1 fruit fly cellular context compared by ENCODE assay signal in the genomic region with DNA sequence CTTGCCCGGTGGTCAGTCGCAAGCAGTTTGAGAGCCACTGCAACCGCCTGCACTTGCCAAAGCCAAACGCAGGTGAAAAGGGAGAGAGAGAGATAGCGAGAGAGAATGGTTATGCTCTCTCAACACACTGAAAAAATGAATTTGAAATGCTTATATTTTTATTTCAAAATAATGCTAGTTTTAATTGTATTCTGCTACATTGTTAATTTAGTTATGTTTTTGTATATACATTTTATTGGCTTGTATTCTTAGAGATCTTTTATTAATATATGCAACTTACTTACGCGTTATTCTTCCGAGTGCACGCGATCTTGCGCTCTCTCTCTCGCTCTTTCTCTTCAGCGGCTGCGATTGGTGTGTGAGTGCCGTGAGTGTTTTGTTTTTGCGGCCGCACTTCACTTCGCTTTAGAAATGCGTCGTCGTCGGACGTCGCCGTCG.
TF ChIP-seq lines count a peak whose summit lies in the region.

No protein-coding gene starts in this region.

TF ChIP-seq in whole organism, embryonic, 481 proteins besides CTCF, POLR2A, EP300 and RAD21 (continued from another document and continues in another):
- TF ChIP-seq lov (optimal IDR thresholded peaks at IDR 0.05; lab: Kevin White, UChicago) (no peak), lov (GFP tag; IDR thresholded peaks at IDR 0.05; lab: Robert Waterston, UW) (peak; percentile 98), CG9437 (GFP tag; optimal IDR thresholded peaks at IDR 0.05; lab: Kevin White, UChicago) (no peak), Gug (GFP tag; IDR thresholded peaks at IDR 0.05; lab: Robert Waterston, UW) (peak; percentile 92), scrt (GFP tag; optimal IDR thresholded peaks at IDR 0.05; lab: Kevin White, UChicago) (peak; percentile 93), ham (GFP tag; IDR thresholded peaks at IDR 0.05; lab: Robert Waterston, UW) (no peak), CG16815 (GFP tag; optimal IDR thresholded peaks at IDR 0.05; lab: Kevin White, UChicago) (no peak), Tbp (GFP tag; optimal IDR thresholded peaks at IDR 0.05; lab: Kevin White, UChicago) (no peak), crol (GFP tag; IDR thresholded peaks at IDR 0.05; lab: Robert Waterston, UW) (peak; percentile 87), HLHmδ (GFP tag; optimal IDR thresholded peaks at IDR 0.05; lab: Kevin White, UChicago) (no peak), gce (GFP tag; IDR thresholded peaks at IDR 0.05; lab: Robert Waterston, UW) (peak; percentile 99), Deaf1 (tag; optimal IDR thresholded peaks at IDR 0.05; lab: Kevin White, UChicago) (peak; percentile 86), CG17802 (tag; optimal IDR thresholded peaks at IDR 0.05; lab: Kevin White, UChicago) (peak; percentile 81), GATAe (GFP tag; conservative IDR thresholded peaks at IDR 0.05; lab: Robert Waterston, UW) (peak; percentile 96), HmgD (GFP tag; optimal IDR thresholded peaks at IDR 0.05; lab: Kevin White, UChicago) (no peak), CG8388 (GFP tag; optimal IDR thresholded peaks at IDR 0.05; lab: Kevin White, UChicago) (no peak), esg (GFP tag; conservative IDR thresholded peaks at IDR 0.05; lab: Robert Waterston, UW) (peak; percentile 83), CG32767 (GFP tag; IDR thresholded peaks at IDR 0.05; lab: Robert Waterston, UW) (peak; percentile 89), CG11695 (GFP tag; IDR thresholded peaks at IDR 0.05; lab: Robert Waterston, UW) (peak; percentile 99), Max (GFP tag; optimal IDR thresholded peaks at IDR 0.05; lab: Kevin White, UChicago) (peak; percentile 97), CG11247 (GFP tag; IDR thresholded peaks at IDR 0.05; lab: Robert Waterston, UW) (peak; percentile 98), B-H1 (GFP tag; IDR thresholded peaks at IDR 0.05; lab: Robert Waterston, UW) (peak; percentile 98), ken (GFP tag; IDR thresholded peaks at IDR 0.05; lab: Robert Waterston, UW) (peak; percentile 74; the same call in 2 of the 3 replicates), CG4617 (GFP tag; optimal IDR thresholded peaks at IDR 0.05; lab: Kevin White, UChicago; ENCODE audit: borderline replicate concordance) (peak; percentile 79), CG8359 (GFP tag; optimal IDR thresholded peaks at IDR 0.05; lab: Kevin White, UChicago; ENCODE audit: borderline replicate concordance) (peak; percentile 93), CG4360 (GFP tag; IDR thresholded peaks at IDR 0.05; lab: Robert Waterston, UW) (peak; percentile 88), CG9215 (GFP tag; IDR thresholded peaks at IDR 0.05; lab: Robert Waterston, UW) (peak; percentile 97), Gsc (GFP tag; IDR thresholded peaks at IDR 0.05; lab: Robert Waterston, UW) (peak; percentile 92), zfh1 (GFP tag; IDR thresholded peaks at IDR 0.05; lab: Robert Waterston, UW) (peak; percentile 99), Atf3 (GFP tag; optimal IDR thresholded peaks at IDR 0.05; lab: Kevin White, UChicago) (no peak), ewg (GFP tag; optimal IDR thresholded peaks at IDR 0.05; lab: Kevin White, UChicago) (no peak), CG14014 (GFP tag; IDR thresholded peaks at IDR 0.05; lab: Robert Waterston, UW) (no peak), Abd-B (GFP tag; optimal IDR thresholded peaks at IDR 0.05; lab: Kevin White, UChicago) (no peak), CG10366 (GFP tag; IDR thresholded peaks at IDR 0.05; lab: Robert Waterston, UW) (peak; percentile 98), bbx (GFP tag; IDR thresholded peaks at IDR 0.05; lab: Robert Waterston, UW; ENCODE audit: partially characterized antibody) (no peak), CG2889 (GFP tag; IDR thresholded peaks at IDR 0.05; lab: Robert Waterston, UW) (no peak), CG10321 (GFP tag; IDR thresholded peaks at IDR 0.05; lab: Robert Waterston, UW) (peak; percentile 66; the same call in 1 of the 2 replicates), CG14710 (tag; optimal IDR thresholded peaks at IDR 0.05; lab: Kevin White, UChicago) (peak; percentile 98), row (GFP tag; IDR thresholded peaks at IDR 0.05; lab: Robert Waterston, UW) (no peak), CG14965 (GFP tag; optimal IDR thresholded peaks at IDR 0.05; lab: Kevin White, UChicago; ENCODE audit: borderline replicate concordance) (peak; percentile 49), gfzf (GFP tag; optimal IDR thresholded peaks at IDR 0.05; lab: Kevin White, UChicago) (peak; percentile 2), grau (tag; optimal IDR thresholded peaks at IDR 0.05; lab: Kevin White, UChicago) (no peak), br (optimal IDR thresholded peaks at IDR 0.05; lab: Kevin White, UChicago) (no peak), fru (optimal IDR thresholded peaks at IDR 0.05; lab: Kevin White, UChicago) (no peak), CG1024 (GFP tag; IDR thresholded peaks at IDR 0.05; lab: Robert Waterston, UW) (peak; percentile 96), CG10431 (GFP tag; optimal IDR thresholded peaks at IDR 0.05; lab: Kevin White, UChicago) (no peak), NK7.1 (GFP tag; optimal IDR thresholded peaks at IDR 0.05; lab: Kevin White, UChicago) (peak; percentile 96), CG12769 (tag; optimal IDR thresholded peaks at IDR 0.05; lab: Kevin White, UChicago) (no peak), pros (GFP tag; optimal IDR thresholded peaks at IDR 0.05; lab: Kevin White, UChicago) (peak; percentile 78), Rfx (GFP tag; IDR thresholded peaks at IDR 0.05; lab: Robert Waterston, UW) (peak; percentile 98), Mad (GFP tag; optimal IDR thresholded peaks at IDR 0.05; lab: Kevin White, UChicago) (no peak), kay (GFP tag; optimal IDR thresholded peaks at IDR 0.05; lab: Kevin White, UChicago) (peak; percentile 97), CG17359 (tag; optimal IDR thresholded peaks at IDR 0.05; lab: Kevin White, UChicago) (peak; percentile 98), ro (GFP tag; IDR thresholded peaks at IDR 0.05; lab: Robert Waterston, UW) (peak; percentile 98), Nf-YA (GFP tag; IDR thresholded peaks at IDR 0.05; lab: Robert Waterston, UW) (peak; percentile 98), Nf-YC (tag; optimal IDR thresholded peaks at IDR 0.05; lab: Kevin White, UChicago) (peak; percentile 93), gsb-n (tag; optimal IDR thresholded peaks at IDR 0.05; lab: Kevin White, UChicago) (no peak), gro (GFP tag; optimal IDR thresholded peaks at IDR 0.05; lab: Kevin White, UChicago) (peak; percentile 95), Mrtf (GFP tag; IDR thresholded peaks at IDR 0.05; lab: Robert Waterston, UW) (peak; percentile 98), HmgZ (tag; optimal IDR thresholded peaks at IDR 0.05; lab: Kevin White, UChicago) (no peak), CG34422 (GFP tag; IDR thresholded peaks at IDR 0.05; lab: Robert Waterston, UW) (peak; percentile 99), zen2 (GFP tag; IDR thresholded peaks at IDR 0.05; lab: Robert Waterston, UW; ENCODE audit: partially characterized antibody) (no peak), ftz-f1 (GFP tag; optimal IDR thresholded peaks at IDR 0.05; lab: Kevin White, UChicago) (peak; percentile 74), Doc2 (GFP tag; IDR thresholded peaks at IDR 0.05; lab: Robert Waterston, UW) (peak; percentile 92), nmo (GFP tag; optimal IDR thresholded peaks at IDR 0.05; lab: Kevin White, UChicago) (peak; percentile 99), CG13894 (tag; optimal IDR thresholded peaks at IDR 0.05; lab: Kevin White, UChicago) (peak; percentile 85), ara (GFP tag; IDR thresholded peaks at IDR 0.05; lab: Robert Waterston, UW) (peak; percentile 99), CG2120 (GFP tag; optimal IDR thresholded peaks at IDR 0.05; lab: Kevin White, UChicago) (no peak), CG32532 (GFP tag; IDR thresholded peaks at IDR 0.05; lab: Robert Waterston, UW) (peak; percentile 98), twi (tag; optimal IDR thresholded peaks at IDR 0.05; lab: Kevin White, UChicago) (peak; percentile 22), Hr3 (GFP tag; optimal IDR thresholded peaks at IDR 0.05; lab: Kevin White, UChicago) (peak; percentile 97), CG17612 (GFP tag; IDR thresholded peaks at IDR 0.05; lab: Robert Waterston, UW) (peak; percentile 97), CG12155 (GFP tag; optimal IDR thresholded peaks at IDR 0.05; lab: Kevin White, UChicago) (peak; percentile 77), CG13123 (GFP tag; optimal IDR thresholded peaks at IDR 0.05; lab: Kevin White, UChicago) (no peak), mld (GFP tag; IDR thresholded peaks at IDR 0.05; lab: Robert Waterston, UW; ENCODE audit: partially characterized antibody) (no peak), CG17829 (tag; optimal IDR thresholded peaks at IDR 0.05; lab: Kevin White, UChicago) (peak; percentile 99), sima (GFP tag; optimal IDR thresholded peaks at IDR 0.05; lab: Kevin White, UChicago) (peak; percentile 87), psq (GFP tag; optimal IDR thresholded peaks at IDR 0.05; lab: Kevin White, UChicago) (no peak), rib (GFP tag; IDR thresholded peaks at IDR 0.05; lab: Robert Waterston, UW) (peak; percentile 96), run (tag; optimal IDR thresholded peaks at IDR 0.05; lab: Kevin White, UChicago) (peak; percentile 97), CG5953 (GFP tag; IDR thresholded peaks at IDR 0.05; lab: Robert Waterston, UW) (no peak), sqz (GFP tag; optimal IDR thresholded peaks at IDR 0.05; lab: Kevin White, UChicago) (peak; percentile 97), Drgx (GFP tag; IDR thresholded peaks at IDR 0.05; lab: Robert Waterston, UW) (peak; percentile 99), Chrac-16 (GFP tag; optimal IDR thresholded peaks at IDR 0.05; lab: Kevin White, UChicago) (no peak), CG15601 (tag; optimal IDR thresholded peaks at IDR 0.05; lab: Kevin White, UChicago) (peak; percentile 97), NC2α (GFP tag; optimal IDR thresholded peaks at IDR 0.05; lab: Kevin White, UChicago) (no peak), MESR4 (GFP tag; optimal IDR thresholded peaks at IDR 0.05; lab: Kevin White, UChicago) (peak; percentile 20), CG17912 (GFP tag; optimal IDR thresholded peaks at IDR 0.05; lab: Kevin White, UChicago) (peak; percentile 67), sob (GFP tag; IDR thresholded peaks at IDR 0.05; lab: Robert Waterston, UW) (peak; percentile 99), CG12219 (GFP tag; optimal IDR thresholded peaks at IDR 0.05; lab: Kevin White, UChicago) (peak; percentile 91), Hmx (GFP tag; optimal IDR thresholded peaks at IDR 0.05; lab: Kevin White, UChicago) (peak; percentile 83), ind (GFP tag; optimal IDR thresholded peaks at IDR 0.05; lab: Kevin White, UChicago) (peak; percentile 96), so (GFP tag; IDR thresholded peaks at IDR 0.05; lab: Robert Waterston, UW) (peak; percentile 97), CG7271 (tag; optimal IDR thresholded peaks at IDR 0.05; lab: Kevin White, UChicago) (peak; percentile 93), CG11398 (GFP tag; optimal IDR thresholded peaks at IDR 0.05; lab: Kevin White, UChicago) (peak; percentile 33), pho (GFP tag; optimal IDR thresholded peaks at IDR 0.05; lab: Kevin White, UChicago) (no peak), Neu2 (GFP tag; optimal IDR thresholded peaks at IDR 0.05; lab: Kevin White, UChicago; ENCODE audit: borderline replicate concordance) (peak; percentile 68), CG4820 (GFP tag; optimal IDR thresholded peaks at IDR 0.05; lab: Kevin White, UChicago) (peak; percentile 97), Hand (GFP tag; optimal IDR thresholded peaks at IDR 0.05; lab: Kevin White, UChicago) (peak; percentile 74), MTF-1 (GFP tag; optimal IDR thresholded peaks at IDR 0.05; lab: Kevin White, UChicago; ENCODE audit: borderline replicate concordance) (peak; percentile 93), hkb (optimal IDR thresholded peaks at IDR 0.05; lab: Kevin White, UChicago) (no peak), hkb (GFP tag; IDR thresholded peaks at IDR 0.05; lab: Robert Waterston, UW) (peak; percentile 99), CG8089 (GFP tag; optimal IDR thresholded peaks at IDR 0.05; lab: Kevin White, UChicago) (peak; percentile 90), cad (GFP tag; optimal IDR thresholded peaks at IDR 0.05; lab: Kevin White, UChicago) (peak; percentile 61), seq (GFP tag; IDR thresholded peaks at IDR 0.05; lab: Robert Waterston, UW) (peak; percentile 92), Hr39 (optimal IDR thresholded peaks at IDR 0.05; lab: Kevin White, UChicago) (no peak), Optix (GFP tag; IDR thresholded peaks at IDR 0.05; lab: Robert Waterston, UW) (0 out of 3 replicates have a peak, but pooled peaks have one; percentile 63), CG18619 (GFP tag; optimal IDR thresholded peaks at IDR 0.05; lab: Kevin White, UChicago) (no peak), bigmax (GFP tag; optimal IDR thresholded peaks at IDR 0.05; lab: Kevin White, UChicago) (peak; percentile 70), Lhr (GFP tag; optimal IDR thresholded peaks at IDR 0.05; lab: Kevin White, UChicago) (no peak), NfI (GFP tag; optimal IDR thresholded peaks at IDR 0.05; lab: Kevin White, UChicago) (no peak), fd102C (GFP tag; optimal IDR thresholded peaks at IDR 0.05; lab: Kevin White, UChicago) (peak; percentile 77), CG10565 (GFP tag; optimal IDR thresholded peaks at IDR 0.05; lab: Kevin White, UChicago) (peak; percentile 77), wdn (GFP tag; IDR thresholded peaks at IDR 0.05; lab: Robert Waterston, UW) (no peak), Trl (optimal IDR thresholded peaks at IDR 0.05; lab: Kevin White, UChicago) (peak; percentile 87 to 93), Trl (GFP tag; optimal IDR thresholded peaks at IDR 0.05; lab: Kevin White, UChicago) (peak; percentile 93), Ssrp (tag; optimal IDR thresholded peaks at IDR 0.05; lab: Kevin White, UChicago) (no peak), cato (GFP tag; optimal IDR thresholded peaks at IDR 0.05; lab: Kevin White, UChicago; ENCODE audit: borderline replicate concordance) (peak; percentile 97), caup (GFP tag; optimal IDR thresholded peaks at IDR 0.05; lab: Kevin White, UChicago; ENCODE audit: severe bottlenecking) (peak; percentile 96), Hey (tag; optimal IDR thresholded peaks at IDR 0.05; lab: Kevin White, UChicago) (no peak), Ptx1 (GFP tag; IDR thresholded peaks at IDR 0.05; lab: Robert Waterston, UW) (peak; percentile 99), C15 (GFP tag; IDR thresholded peaks at IDR 0.05; lab: Robert Waterston, UW) (peak; percentile 96), CG31388 (GFP tag; optimal IDR thresholded peaks at IDR 0.05; lab: Kevin White, UChicago) (peak; percentile 93), pzg (GFP tag; optimal IDR thresholded peaks at IDR 0.05; lab: Kevin White, UChicago) (peak; percentile 7), CG16863 (GFP tag; optimal IDR thresholded peaks at IDR 0.05; lab: Kevin White, UChicago) (peak; percentile 75), kah (GFP tag; optimal IDR thresholded peaks at IDR 0.05; lab: Kevin White, UChicago) (peak; percentile 93), ase (GFP tag; IDR thresholded peaks at IDR 0.05; lab: Robert Waterston, UW) (peak; percentile 98), CG10979 (tag; optimal IDR thresholded peaks at IDR 0.05; lab: Kevin White, UChicago) (peak; percentile 99)
